Fruit fly (Drosophila melanogaster): ENCODE data around the gene CG31797.

The CG31797 gene

DNA sequence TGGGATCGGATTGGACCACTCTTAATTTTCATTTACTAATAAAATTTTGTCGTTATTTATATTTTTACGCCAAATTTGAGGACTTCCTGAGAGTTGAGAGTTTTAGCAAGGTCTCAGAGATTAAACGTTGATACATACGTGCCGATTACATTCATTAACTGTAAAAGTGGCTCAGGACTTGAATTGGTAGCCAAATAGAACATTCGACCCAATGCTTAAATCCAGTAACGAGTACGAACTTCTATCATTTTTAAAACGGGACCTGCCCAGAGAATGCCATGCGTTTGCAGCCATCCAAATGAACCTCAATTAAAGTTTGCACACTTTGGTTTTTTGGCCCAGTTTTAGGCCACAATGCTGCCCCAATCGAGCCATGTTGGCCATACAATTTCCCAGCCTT, at the start of gene CG31797:
TSS of gene CG31797 (minus strand) at position 101 of the 400 bp plus-strand sequence.
- TF ChIP-seq CTCF (optimal IDR thresholded peaks at IDR 0.05) (no peak), CG8478 (optimal IDR thresholded peaks at IDR 0.05) (no peak)

DNA sequence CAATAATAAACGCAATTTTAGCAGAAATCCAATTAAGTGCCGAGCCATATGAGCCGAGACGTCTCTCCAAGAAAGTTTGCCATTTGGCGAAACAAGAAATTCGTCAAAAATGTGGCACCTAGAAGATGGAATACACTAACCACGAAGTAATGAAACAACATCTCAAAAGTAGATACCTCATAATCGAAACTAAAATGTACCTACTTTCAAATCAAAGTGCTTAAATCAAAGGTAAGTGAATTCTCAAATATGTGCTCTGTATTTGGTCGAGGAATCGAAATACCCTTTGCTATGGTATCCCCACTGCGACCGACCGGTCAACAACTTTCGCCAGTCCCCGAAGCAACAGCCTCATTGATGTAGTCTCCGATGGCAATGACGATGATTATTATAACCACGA, 45.6 kb upstream of the CG31797 start:
- TF ChIP-seq CG8478 (optimal IDR thresholded peaks at IDR 0.05) (no peak), CTCF (optimal IDR thresholded peaks at IDR 0.05) (no peak)

DNA sequence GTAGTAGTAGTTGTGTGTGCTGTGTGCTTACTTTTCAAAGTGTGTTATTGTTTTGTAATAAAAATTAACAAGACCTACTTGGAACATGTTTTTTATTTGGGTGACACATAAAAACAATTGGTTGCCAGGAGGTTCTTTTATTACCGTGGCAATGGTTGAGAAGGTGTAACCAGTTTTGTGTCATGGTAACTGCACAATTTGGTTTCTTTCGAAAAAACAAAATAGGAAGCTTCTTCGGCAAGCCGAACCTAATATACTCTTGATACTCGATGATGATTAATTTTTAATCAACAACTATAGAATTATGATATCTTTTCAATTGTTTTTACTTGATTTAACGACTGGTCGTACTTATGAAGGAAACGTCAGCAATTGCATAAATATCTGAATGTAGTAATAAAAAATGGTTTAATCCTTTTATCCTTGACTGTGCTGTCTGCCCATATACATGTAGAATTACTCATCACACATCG, 37.8 kb upstream of the CG31797 start, which contains the start of the genes CG17564 and CG10750:
TSS of gene CG17564 (minus strand) at position 101 of the 473 bp plus-strand sequence.
TSS of gene CG10750 (plus strand) at position 423 of the 473 bp plus-strand sequence.
- TF ChIP-seq CG8478 (optimal IDR thresholded peaks at IDR 0.05) (no peak), CTCF (optimal IDR thresholded peaks at IDR 0.05) (no peak)

DNA sequence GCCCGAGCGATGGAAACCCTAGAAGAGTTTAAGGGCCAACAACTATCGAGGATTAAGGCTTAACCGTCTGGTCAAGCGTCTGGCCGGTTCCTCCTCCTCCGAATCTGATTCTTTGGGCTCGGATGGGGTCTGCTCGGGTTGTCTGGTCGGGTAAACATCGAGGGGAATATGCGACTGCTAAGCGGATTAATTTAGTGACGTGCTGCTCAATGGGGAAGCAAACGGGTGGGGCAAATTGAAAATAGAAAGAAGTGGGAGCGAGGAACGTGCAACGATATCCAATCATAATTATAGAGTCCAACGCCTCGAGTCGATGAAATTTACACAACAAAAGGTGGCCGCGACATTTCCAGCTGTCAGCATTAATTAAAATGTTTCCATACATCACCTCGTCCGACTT, 34.7 kb upstream of the CG31797 start:
- TF ChIP-seq CG8478 (optimal IDR thresholded peaks at IDR 0.05): no peak
- no peak for TF ChIP-seq CTCF (optimal IDR thresholded peaks at IDR 0.05)

DNA sequence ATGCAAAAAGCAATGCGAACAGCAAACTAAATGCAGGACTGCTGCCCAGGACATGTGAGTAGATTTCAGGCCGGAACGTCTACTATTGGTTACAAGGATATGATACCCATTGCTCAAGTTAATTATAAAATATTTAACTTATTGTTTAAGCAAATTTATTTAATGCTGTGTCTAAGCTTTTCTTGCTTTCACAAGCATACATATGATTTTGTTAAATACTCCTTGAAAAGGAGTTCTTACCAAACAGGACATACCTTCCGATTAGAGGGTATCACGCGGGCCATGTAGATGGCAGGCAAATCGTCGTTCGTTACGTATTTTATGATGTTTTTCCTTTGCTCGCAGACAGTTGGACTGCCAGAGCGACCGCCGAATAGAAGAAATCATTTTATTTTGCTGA, 23.5 kb upstream of the CG31797 start:
- TF ChIP-seq CG8478 (optimal IDR thresholded peaks at IDR 0.05): no peak
- TF ChIP-seq CTCF (optimal IDR thresholded peaks at IDR 0.05): no peak

DNA sequence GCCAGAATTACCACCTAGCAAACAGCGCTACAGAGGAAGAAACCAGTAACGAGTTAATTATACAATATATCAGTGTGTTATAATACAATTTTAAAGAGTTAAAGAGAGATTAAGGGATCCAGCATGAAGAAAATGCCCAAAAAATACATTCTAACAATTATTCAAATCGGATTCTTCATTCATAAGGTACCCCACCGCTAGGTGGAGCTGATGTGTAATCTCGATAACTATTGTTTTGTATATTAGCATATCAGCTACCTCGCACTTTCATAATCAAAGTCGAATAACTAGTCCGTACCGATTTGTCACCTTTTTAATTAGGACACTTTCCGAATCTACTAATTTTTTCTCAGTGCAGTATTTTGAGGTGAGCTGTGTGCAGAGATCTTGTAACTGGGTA, 8.6 kb upstream of the CG31797 start:
- TF ChIP-seq CTCF (optimal IDR thresholded peaks at IDR 0.05): peak; percentile 55 to 69
- TF ChIP-seq CG8478 (optimal IDR thresholded peaks at IDR 0.05): no peak

DNA sequence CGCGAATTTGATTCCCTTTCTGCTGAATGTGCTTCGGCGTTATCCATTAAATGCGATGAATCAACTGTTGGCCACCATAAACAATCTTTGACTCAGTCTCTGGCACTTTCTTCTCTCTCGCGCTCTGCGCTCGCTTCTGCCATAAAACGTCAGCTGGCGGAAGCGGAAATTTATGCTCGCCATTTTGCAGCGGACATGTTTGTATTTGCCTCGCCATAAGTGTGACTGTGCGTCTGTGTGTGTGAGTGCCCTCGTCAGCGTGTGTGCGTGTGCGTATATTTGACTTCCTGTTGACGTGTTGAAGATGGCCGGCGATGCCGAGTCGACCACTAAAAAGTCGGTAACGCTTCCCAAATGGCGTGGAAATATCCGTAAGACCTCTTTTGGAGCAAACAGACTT, 1.5 kb upstream of the CG31797 start:
- TF ChIP-seq CG8478 (optimal IDR thresholded peaks at IDR 0.05) (no peak), CTCF (optimal IDR thresholded peaks at IDR 0.05) (no peak)

DNA sequence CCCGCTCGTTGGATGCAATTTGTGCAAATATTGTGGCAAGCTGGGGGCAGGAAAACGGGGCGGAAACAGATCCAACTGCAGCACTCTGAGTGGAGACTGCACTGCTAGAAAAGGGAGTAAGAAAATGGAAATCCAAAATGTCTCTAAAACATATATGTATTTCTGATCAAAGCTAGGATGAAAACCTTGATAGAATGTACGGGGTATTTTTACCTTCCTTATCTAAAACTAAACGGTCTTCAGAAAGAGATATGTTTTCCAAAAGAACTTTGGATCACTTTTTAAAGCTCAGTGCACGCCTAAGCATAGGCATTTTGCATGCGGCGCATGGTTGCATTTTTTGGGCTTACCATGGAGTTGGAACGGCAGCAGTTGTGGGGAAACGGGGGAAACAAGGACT, 8.0 kb downstream of the CG31797 start:
- no peak for TF ChIP-seq CG8478 (optimal IDR thresholded peaks at IDR 0.05)
- no peak for TF ChIP-seq CTCF (optimal IDR thresholded peaks at IDR 0.05)

DNA sequence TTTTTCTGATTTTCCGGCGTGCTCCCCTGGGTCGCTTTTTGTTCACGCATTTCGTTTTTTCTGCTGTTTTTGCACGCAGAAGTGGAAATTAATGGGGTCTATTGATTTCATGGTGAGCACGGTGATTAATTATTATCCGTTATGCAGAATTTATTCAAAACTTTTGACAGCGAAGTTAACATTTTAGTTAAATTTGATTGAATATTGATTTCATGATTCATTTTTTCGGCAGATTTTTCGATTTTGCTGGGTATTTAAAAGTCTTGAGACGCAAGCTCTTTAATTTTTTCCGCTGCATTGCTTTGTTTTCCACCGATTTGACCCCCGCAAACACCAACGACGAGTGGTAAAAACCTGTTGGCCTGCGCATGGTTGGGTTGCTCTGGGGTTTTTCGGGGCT, 9.6 kb downstream of the CG31797 start:
- TF ChIP-seq CTCF (optimal IDR thresholded peaks at IDR 0.05) (no peak), CG8478 (optimal IDR thresholded peaks at IDR 0.05) (no peak)

DNA sequence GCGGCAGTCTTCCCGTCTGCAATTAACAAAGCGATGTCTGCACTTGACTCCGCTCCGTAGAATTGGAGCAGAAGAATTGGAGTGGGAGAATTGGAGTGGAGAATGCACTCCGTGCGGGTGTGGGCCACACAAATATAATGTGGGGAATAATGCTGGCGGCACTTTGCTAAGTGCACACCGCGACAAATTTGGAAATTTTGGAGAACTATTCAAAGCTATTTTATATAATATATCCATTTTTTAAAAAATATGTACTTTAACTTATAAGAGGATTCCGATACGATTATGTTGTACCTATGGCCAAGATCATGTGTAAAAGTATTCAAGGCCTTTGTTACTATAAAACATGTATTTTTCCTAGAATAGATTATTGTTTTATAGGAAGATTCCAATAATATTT, 14.8 kb downstream of the CG31797 start:
- TF ChIP-seq CG8478 (optimal IDR thresholded peaks at IDR 0.05): no peak

DNA sequence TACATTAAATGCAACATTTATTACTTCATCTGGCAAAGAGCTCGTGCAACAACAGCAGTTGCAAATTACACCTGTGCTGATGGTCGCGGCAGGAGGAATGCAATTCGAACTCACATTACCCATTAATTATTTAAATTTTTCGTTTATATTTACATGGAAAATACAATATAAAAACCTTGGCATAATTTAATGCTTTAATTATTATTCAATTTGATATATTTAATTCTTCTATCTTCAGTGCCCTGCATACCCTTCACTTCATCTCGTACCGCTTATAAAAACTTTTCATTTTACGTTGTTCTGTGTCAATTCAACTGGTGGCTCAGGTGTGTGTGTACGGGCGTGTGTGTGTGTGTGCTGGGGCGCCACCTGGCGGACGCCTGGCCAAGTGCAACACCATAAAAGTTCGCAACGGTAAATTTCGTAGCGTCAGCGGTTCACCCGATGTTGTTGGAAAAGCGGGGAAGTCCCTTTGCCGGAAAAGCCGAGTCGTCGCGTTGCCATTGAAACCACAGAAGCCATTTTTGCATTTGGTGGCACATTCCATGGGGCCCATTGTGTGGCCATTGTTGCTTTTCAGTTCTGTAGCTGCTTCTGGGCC, 16.3 kb downstream of the CG31797 start:
- TF ChIP-seq CTCF (optimal IDR thresholded peaks at IDR 0.05) (peak; percentile 77 to 78), CG8478 (optimal IDR thresholded peaks at IDR 0.05) (no peak)

DNA sequence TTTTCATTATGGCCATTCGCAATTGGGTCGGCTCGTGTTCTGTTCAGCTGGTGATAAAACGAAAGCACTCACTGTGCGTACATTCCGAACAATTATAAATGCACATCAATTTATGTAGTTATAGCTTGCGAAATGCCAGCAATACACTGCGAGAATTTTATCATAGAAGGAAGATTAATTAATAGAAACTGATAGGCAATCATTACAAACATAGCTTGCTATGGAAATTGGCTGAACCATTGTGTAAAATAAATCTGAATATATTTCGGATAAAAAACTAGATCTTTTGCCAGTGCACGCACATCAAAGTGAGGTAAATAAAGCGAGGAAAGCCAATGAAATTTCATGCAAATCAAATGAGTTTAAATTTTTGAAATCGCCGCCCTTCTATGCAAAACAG, 23.4 kb downstream of the CG31797 start:
- TF ChIP-seq CG8478 (optimal IDR thresholded peaks at IDR 0.05): no peak
- no peak for TF ChIP-seq CTCF (optimal IDR thresholded peaks at IDR 0.05)

DNA sequence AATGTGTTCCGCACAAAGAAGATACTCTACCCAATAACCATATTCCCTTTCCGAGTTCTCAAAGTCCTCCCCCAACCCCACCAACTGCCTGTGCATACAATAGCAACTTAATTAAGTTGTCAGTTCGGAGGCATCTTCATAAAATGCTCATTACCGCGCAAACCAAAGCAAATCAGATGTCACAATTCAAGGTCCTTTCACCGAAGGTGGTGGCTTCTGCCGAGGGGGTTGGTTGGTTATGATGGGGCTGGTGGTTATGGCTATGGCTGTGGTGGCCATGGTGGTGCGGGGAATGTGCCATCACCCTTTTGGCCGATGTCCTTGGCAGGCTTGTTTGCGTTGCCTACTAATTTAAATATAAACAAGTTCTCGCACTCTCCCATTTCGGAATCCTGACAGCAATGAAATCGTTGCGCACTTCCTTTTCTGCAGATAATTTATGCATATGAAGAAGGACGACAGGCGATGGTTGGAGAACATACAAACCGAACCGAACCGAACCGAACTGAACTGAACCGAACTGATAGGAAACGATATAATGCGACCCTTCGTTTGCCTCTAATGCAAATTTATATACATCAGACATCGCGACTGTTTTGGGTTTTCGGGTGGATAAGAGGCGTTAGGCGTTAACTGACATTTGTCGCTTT, 26.3 kb downstream of the CG31797 start:
- TF ChIP-seq CG8478 (optimal IDR thresholded peaks at IDR 0.05): no peak

DNA sequence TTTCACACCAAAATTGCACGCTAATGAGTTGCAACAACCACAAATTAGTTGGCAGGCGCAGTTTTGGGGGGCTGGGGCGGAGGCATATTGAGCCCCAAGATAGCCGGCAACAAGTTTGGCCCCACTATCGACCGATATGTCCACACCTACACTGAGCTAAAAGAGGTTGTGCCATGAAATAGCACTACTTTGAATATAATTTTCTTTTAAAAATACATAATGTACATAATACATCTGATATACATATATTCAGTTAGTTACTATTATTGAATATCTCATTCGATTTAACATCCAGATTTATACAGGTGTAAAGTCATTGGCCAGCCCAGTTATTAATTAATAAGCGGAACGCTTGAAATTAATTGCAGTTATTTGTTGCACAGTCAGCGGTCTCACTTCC, 26.9 kb downstream of the CG31797 start:
- TF ChIP-seq CTCF (optimal IDR thresholded peaks at IDR 0.05) (no peak), CG8478 (optimal IDR thresholded peaks at IDR 0.05) (no peak)

DNA sequence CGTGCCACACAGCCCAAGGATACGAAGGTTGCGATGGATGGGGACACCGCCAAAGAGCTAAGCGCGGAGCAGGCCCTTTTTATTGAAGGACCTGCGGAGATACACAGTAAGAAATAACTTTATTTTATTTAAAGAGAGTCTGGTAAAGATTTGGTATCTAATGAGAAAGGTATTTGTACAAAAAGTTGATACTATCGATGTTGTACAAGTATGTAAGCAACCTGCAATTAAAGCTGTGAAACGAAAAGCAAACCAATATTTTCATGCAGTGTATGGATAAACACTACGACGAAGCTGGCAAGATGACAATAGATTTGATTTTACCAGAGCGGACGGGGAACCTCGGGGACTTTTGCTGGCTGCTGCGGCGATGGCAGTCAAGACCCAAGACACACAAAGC, 28.7 kb downstream of the CG31797 start:
- TF ChIP-seq CG8478 (optimal IDR thresholded peaks at IDR 0.05): no peak
- TF ChIP-seq CTCF (optimal IDR thresholded peaks at IDR 0.05): no peak

DNA sequence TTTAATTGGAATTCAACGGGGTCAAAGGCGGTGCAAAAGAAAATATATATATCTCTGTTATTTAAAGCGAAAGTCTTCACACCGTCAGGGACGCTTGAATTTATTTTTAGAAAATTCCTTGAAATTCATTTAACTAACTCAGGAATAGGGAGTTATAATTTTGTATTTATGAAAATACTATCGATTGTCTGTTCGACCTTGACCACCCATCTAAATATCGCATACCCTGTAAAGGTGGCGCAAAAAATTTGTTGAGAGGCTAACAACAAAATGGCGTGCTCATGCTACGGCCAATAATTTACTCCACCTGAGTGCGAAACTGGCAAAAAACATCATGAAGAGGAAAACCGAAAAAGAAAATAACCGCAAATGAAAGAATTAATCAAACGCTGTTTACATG, 31.5 kb downstream of the CG31797 start:
- TF ChIP-seq CG8478 (optimal IDR thresholded peaks at IDR 0.05) (no peak), CTCF (optimal IDR thresholded peaks at IDR 0.05) (no peak)

DNA sequence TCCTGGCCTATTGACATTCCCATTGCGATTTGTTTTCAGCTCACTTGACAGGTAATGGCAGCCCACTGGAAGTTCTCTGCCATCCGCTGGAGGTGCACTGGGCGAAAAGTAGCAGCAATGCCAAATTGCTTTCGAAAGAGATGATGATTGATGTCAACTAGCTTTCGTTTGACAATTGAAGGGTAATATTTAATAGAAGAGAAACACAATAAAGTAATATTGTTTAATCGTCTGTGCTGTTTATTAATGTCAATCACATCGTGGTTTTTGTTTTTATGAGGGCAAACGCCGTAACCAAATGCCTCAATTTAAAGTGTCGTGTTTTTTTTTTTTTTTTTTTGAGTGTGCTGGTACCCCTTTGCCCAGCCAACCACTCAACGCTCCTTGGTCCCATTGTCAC, 33.0 kb downstream of the CG31797 start:
- TF ChIP-seq CTCF (optimal IDR thresholded peaks at IDR 0.05) (no peak), CG8478 (optimal IDR thresholded peaks at IDR 0.05) (no peak)
